Worm (Caenorhabditis elegans): Measurements from ENCODE around the gene F59A6.2.

DNA sequence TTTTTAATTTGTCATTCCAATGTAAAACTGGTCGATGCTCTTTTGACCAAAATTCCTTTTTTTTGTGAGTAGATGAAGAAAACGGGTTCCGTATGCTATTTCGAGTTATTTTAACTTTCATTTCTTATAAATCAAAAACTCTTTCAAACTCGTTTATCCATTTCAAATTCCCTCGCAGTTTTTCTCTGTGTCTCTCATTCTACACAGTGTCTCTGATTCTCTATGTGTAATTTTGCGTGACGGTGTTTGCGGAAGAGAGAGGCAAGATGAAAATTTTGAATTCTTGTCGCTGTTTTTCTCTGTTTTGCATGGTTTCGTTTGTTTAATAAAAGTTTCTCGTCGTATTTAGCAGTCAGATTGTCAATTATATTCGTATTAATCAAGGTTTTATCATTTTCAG is 15.4 kb upstream of the F59A6.2 start, which contains the start of gene citk-2:
- TF ChIP-seq hlh-1 (tag; optimal IDR thresholded peaks at IDR 0.05), result no peak
- TF ChIP-seq nhr-2 (tag; optimal IDR thresholded peaks at IDR 0.05), result no peak
